Fruit fly (Drosophila melanogaster): ENCODE data around the gene TM9SF4.

DNA sequence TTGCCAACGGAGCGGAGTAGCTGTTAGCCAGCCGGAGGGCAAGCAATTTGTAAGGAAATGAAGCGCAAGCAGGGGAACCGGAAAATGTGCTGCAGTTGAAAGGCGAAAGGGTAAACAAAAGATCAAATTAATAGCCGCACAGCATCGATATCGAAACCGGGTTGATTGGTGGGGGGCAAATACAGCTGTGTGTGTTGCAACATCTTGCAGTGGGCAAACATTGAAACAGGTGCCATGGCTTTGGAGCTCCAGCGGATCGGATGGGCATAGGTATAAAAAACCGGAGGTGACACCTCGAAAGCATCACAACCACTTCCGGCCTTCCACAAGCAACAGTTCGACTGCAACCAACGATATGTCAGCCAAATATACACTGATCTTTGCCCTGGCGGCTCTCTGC, 10.9 kb upstream of the TM9SF4 start, which contains the start of gene nur:
- TF ChIP-seq CG15710 (tag; optimal IDR thresholded peaks at IDR 0.05) (no peak), CG12605 (GFP tag; IDR thresholded peaks at IDR 0.05) (no peak), fd96Ca (GFP tag; IDR thresholded peaks at IDR 0.05) (no peak), CG10348 (GFP tag; IDR thresholded peaks at IDR 0.05) (no peak), Ets98B (GFP tag; IDR thresholded peaks at IDR 0.05) (no peak), gl (tag; optimal IDR thresholded peaks at IDR 0.05) (no peak), Pif1B (GFP tag; optimal IDR thresholded peaks at IDR 0.05) (no peak), D1 (tag; optimal IDR thresholded peaks at IDR 0.05) (no peak), EcR (GFP tag; optimal IDR thresholded peaks at IDR 0.05) (no peak), CG9948 (tag; optimal IDR thresholded peaks at IDR 0.05) (no peak), CG34367 (tag; optimal IDR thresholded peaks at IDR 0.05) (no peak), CG32121 (GFP tag; IDR thresholded peaks at IDR 0.05) (no peak), CG8159 (tag; optimal IDR thresholded peaks at IDR 0.05) (no peak), CG8301 (tag; optimal IDR thresholded peaks at IDR 0.05) (no peak)

Measured in whole organism, pupa.